Fruit fly (Drosophila melanogaster) whole organism, adult: Measurements from ENCODE around the gene CG31627.

Source experiments
- CG11617 ChIP-seq: fragments of 200-800 bp; sonication (Bioruptor generic); optimal IDR thresholded peaks from 2 replicates; lab custom pipeline; 2017; ENCODE audit warnings: mild to moderate bottlenecking, missing biosample characterization, missing genetic modification reagents, missing genetic modification characterization
- CG12768 ChIP-seq: fragments of 200-800 bp; sonication (Bioruptor generic); optimal IDR thresholded peaks from 2 replicates; lab custom pipeline; 2017; ENCODE audit warnings: missing biosample characterization, missing genetic modification characterization, mild to moderate bottlenecking, moderate library complexity, missing genetic modification reagents
- CG5204 ChIP-seq: fragments of 200-800 bp; sonication (Bioruptor generic); optimal IDR thresholded peaks from 2 replicates; lab custom pipeline; 2016; ENCODE audit warnings: missing biosample characterization, missing genetic modification characterization
- CG7101 ChIP-seq: fragments of 200-800 bp; sonication (Bioruptor generic); optimal IDR thresholded peaks from 2 replicates; lab custom pipeline; 2018; ENCODE audit warnings: missing biosample characterization, mild to moderate bottlenecking, missing genetic modification characterization, moderate library complexity
- Crg-1 ChIP-seq: fragments of 200-800 bp; sonication (Bioruptor generic); optimal IDR thresholded peaks from 2 replicates; lab custom pipeline; 2016; ENCODE audit warnings: missing biosample characterization, missing genetic modification characterization
- cnc ChIP-seq, 2 experiments: fragments of >200 bp; optimal IDR thresholded peaks; 2 replicates each; lab custom pipeline; 2017
- ovo ChIP-seq: fragments of 200-800 bp; sonication (Bioruptor generic); optimal IDR thresholded peaks from 2 replicates; lab custom pipeline; 2016; ENCODE audit warnings: missing biosample characterization, missing genetic modification characterization

DNA sequence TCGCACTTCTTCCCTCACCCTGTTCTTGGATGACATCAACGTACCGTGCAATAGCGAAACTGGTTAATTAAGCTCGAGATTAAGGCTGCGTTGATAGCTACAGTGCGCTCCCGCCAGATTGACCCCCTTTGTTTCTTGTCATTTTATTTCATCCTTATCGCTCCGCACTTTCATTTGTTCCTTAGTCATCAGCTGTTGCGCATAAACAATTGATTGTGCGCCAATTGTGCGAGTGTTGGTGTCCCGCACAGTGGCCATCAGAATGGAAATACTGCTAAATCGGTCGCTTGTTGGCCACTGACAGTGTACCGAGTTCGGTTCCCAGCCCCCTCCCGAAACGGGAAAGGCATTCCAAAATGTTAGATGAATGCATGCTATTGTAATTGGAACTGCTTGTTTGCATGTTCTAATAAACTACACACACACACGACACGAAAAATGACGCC lies 46.6 kb downstream of the CG31627 start:
- no peak for TF ChIP-seq Crg-1 (GFP tag; lab: Kevin White, UChicago)
- TF ChIP-seq ovo (GFP tag; lab: Kevin White, UChicago), result peak; percentile 25
- no peak for TF ChIP-seq CG5204 (GFP tag; lab: Kevin White, UChicago)
- no peak for TF ChIP-seq CG11617 (GFP tag; lab: Kevin White, UChicago)
- no peak for TF ChIP-seq cnc (optimal IDR thresholded peaks at IDR 0.05; lab: Kevin White, UChicago)
- TF ChIP-seq CG7101 (tag; lab: Kevin White, UChicago), result no peak
- TF ChIP-seq CG12768 (GFP tag; lab: Kevin White, UChicago), result peak; percentile 47
